Worm (Caenorhabditis elegans) whole organism, L1 larva: ENCODE results near the gene ins-14.

Source experiments
- ces-1 ChIP-seq: fragments of 150-350 bp; optimal IDR thresholded peaks from 2 replicates; lab custom pipeline; 2014; ENCODE audit warnings: missing biosample characterization, missing genetic modification reagents, missing genetic modification characterization
- nhr-237 ChIP-seq: fragments of 150-350 bp; optimal IDR thresholded peaks from 2 replicates; lab custom pipeline; 2014; ENCODE audit warnings: missing biosample characterization, missing genetic modification characterization
- nhr-28 ChIP-seq: fragments of 150-350 bp; optimal IDR thresholded peaks from 2 replicates; lab custom pipeline; 2014; ENCODE audit warnings: missing biosample characterization, missing genetic modification characterization

DNA sequence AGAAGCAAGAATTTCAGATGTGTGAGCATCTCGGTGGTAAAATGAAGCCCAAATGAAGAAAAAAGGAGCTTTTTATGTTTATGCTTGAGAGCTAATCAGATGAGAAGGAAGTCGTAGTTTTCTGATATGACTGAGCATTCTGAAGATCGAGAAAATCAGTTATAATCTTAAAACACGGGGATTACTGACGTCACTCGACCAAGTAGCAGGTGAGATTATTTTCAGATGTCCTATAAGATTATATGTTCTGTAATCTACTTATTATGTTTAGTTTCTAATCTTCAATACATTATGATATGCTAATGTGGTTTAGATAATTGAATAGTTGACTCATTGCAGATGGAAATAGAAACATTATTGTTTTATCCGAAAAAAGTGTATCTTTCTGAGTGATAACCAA lies at the start of gene ins-14:
- TF ChIP-seq nhr-237 (tag; lab: Kevin White, UChicago) (no peak), ces-1 (GFP tag; lab: Kevin White, UChicago) (no peak), nhr-28 (tag; lab: Kevin White, UChicago) (no peak)
